Worm (Caenorhabditis elegans) whole organism, L4 larva: Measurements from ENCODE around the gene F54C9.11.

Experiments
- dve-1 ChIP-seq: sonication (generic microtip); optimal IDR thresholded peaks from 2 replicates; lab custom pipeline; 2017; ENCODE audit warnings: antibody characterized with exemption, mild to moderate bottlenecking, missing genetic modification characterization, missing compliant biosample characterization; ENCODE audit not compliant: insufficient read depth
- lir-3 ChIP-seq: sonication (generic microtip); optimal IDR thresholded peaks from 2 replicates; lab custom pipeline; 2016; ENCODE audit warnings: mild to moderate bottlenecking, missing genetic modification characterization, missing compliant biosample characterization
- mdl-1 ChIP-seq, 2 experiments: fragments of 150-350 bp in 1 of 2; sonication (generic microtip) in 1 of 2; optimal IDR thresholded peaks; 2 replicates each; lab custom pipeline; 2014 to 2017; ENCODE audit warnings: missing biosample characterization in 2 of 2, missing genetic modification characterization in 2 of 2
- nhr-10 ChIP-seq: fragments of 150-350 bp; optimal IDR thresholded peaks from 2 replicates; lab custom pipeline; 2014; ENCODE audit warnings: missing biosample characterization, missing genetic modification characterization
- nhr-76 ChIP-seq: fragments of 150-350 bp; optimal IDR thresholded peaks from 2 replicates; lab custom pipeline; 2014; ENCODE audit warnings: missing biosample characterization, missing genetic modification characterization
- nhr-77 ChIP-seq: fragments of 150-350 bp; optimal IDR thresholded peaks from 2 replicates; lab custom pipeline; 2014; ENCODE audit warnings: missing biosample characterization, missing genetic modification characterization
- unc-130 ChIP-seq: sonication (generic microtip); optimal IDR thresholded peaks from 2 replicates; lab custom pipeline; 2016; ENCODE audit warnings: missing genetic modification reagents, missing genetic modification characterization, missing compliant biosample characterization

DNA sequence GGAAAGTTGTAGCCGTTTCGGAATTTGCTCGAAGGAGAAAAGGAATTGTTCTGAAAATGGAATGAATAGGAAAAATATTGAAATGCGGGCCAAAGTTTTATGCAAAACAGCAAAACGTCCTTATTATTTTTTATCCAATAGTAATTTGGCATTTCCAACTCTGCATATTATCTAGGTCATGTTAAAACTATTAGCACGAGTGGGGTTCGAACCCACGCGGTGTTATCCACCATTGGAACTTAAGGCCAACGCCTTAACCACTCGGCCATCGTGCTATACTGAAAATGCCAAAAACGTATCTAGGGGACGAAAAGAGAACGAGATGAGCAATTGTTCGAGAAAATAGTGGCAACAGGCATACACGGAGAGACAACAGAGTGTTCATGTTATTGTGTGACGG is 46.9 kb upstream of the F54C9.11 start:
- no peak for TF ChIP-seq nhr-77 (tag; lab: Kevin White, UChicago)
- no peak for TF ChIP-seq nhr-10 (tag; lab: Kevin White, UChicago)
- no peak for TF ChIP-seq dve-1
- no peak for TF ChIP-seq lir-3 (tag; lab: Kevin White, UChicago)
- TF ChIP-seq mdl-1 (tag; optimal IDR thresholded peaks at IDR 0.05; lab: Kevin White, UChicago) = no peak
- no peak for TF ChIP-seq unc-130 (GFP tag; lab: Kevin White, UChicago)
- no peak for TF ChIP-seq nhr-76 (tag; lab: Kevin White, UChicago)
